Fruit fly (Drosophila melanogaster) whole organism, embryonic: Measurements from ENCODE around the gene Mtp.

Source experiments
- Bgb ChIP-seq: fragments of 200-800 bp; sonication (Bioruptor generic); IDR thresholded peaks from 2 replicates; pipeline ENCODE4 v1.3.6; 2022; ENCODE audit warnings: missing biosample characterization, missing genetic modification characterization; ENCODE audit not compliant: partially characterized antibody
- CG12299 ChIP-seq: fragments of 200-800 bp; sonication (Bioruptor generic); optimal IDR thresholded peaks from 2 replicates; lab custom pipeline; 2018; ENCODE audit warnings: missing biosample characterization, mild to moderate bottlenecking, missing genetic modification characterization
- CG14441 ChIP-seq: fragments of 200-800 bp; sonication (Bioruptor generic); IDR thresholded peaks from 2 replicates; pipeline ENCODE4 v1.3.6; 2022; ENCODE audit warnings: missing biosample characterization, missing genetic modification characterization
- CG1603 ChIP-seq: fragments of 200-800 bp; sonication (Bioruptor generic); optimal IDR thresholded peaks from 2 replicates; lab custom pipeline; 2019; ENCODE audit warnings: missing biosample characterization, mild to moderate bottlenecking, missing genetic modification characterization, moderate library complexity
- CG17802 ChIP-seq: fragments of 200-800 bp; sonication (Bioruptor generic); optimal IDR thresholded peaks from 2 replicates; lab custom pipeline; 2018; ENCODE audit warnings: missing biosample characterization, mild to moderate bottlenecking, missing genetic modification characterization, moderate library complexity
- CG17912 ChIP-seq: fragments of 200-800 bp; sonication (Bioruptor generic); optimal IDR thresholded peaks from 2 replicates; lab custom pipeline; 2018; ENCODE audit warnings: missing biosample characterization, mild to moderate bottlenecking, missing genetic modification characterization
- CG2116 ChIP-seq: fragments of 200-800 bp; sonication (Bioruptor generic); optimal IDR thresholded peaks from 3 replicates; lab custom pipeline; 2018; ENCODE audit warnings: missing biosample characterization, mild to moderate bottlenecking, missing genetic modification characterization
- CG30403 ChIP-seq: fragments of 200-800 bp; sonication (Bioruptor generic); optimal IDR thresholded peaks from 3 replicates; lab custom pipeline; 2016; ENCODE audit warnings: missing biosample characterization, missing genetic modification characterization
- CG30431 ChIP-seq: fragments of 200-800 bp; sonication (Bioruptor generic); optimal IDR thresholded peaks from 2 replicates; lab custom pipeline; 2017; ENCODE audit warnings: missing biosample characterization, missing genetic modification characterization
- CG32532 ChIP-seq: fragments of 200-800 bp; sonication (Bioruptor generic); IDR thresholded peaks from 2 replicates; pipeline ENCODE4 v1.3.6; 2022; ENCODE audit warnings: missing biosample characterization, missing genetic modification characterization
- CG33557 ChIP-seq: fragments of 200-800 bp; sonication (Bioruptor generic); optimal IDR thresholded peaks from 2 replicates; lab custom pipeline; 2019; ENCODE audit warnings: missing biosample characterization, mild to moderate bottlenecking, missing genetic modification characterization, moderate library complexity
- CG5245 ChIP-seq: fragments of 200-800 bp; sonication (Bioruptor generic); optimal IDR thresholded peaks from 3 replicates; lab custom pipeline; 2016; ENCODE audit warnings: missing biosample characterization, missing genetic modification characterization
- Dbx ChIP-seq: fragments of 200-800 bp; sonication (Bioruptor generic); IDR thresholded peaks from 3 replicates; pipeline ENCODE4 v1.3.6; 2022; ENCODE audit warnings: missing biosample characterization, missing genetic modification characterization
- Gsc ChIP-seq: fragments of 200-800 bp; sonication (Bioruptor generic); IDR thresholded peaks from 2 replicates; pipeline ENCODE4 v1.3.6; 2022; ENCODE audit warnings: missing biosample characterization, missing genetic modification characterization
- Med ChIP-seq: fragments of 200-800 bp; sonication (Bioruptor generic); peaks from one replicate; lab custom pipeline; 2016; ENCODE audit warnings: missing biosample characterization, missing genetic modification characterization, mild to moderate bottlenecking, inconsistent platforms, moderate library complexity
- Ptx1 ChIP-seq: fragments of 200-800 bp; sonication (Bioruptor generic); IDR thresholded peaks from 2 replicates; pipeline ENCODE4 v1.3.6; 2022; ENCODE audit warnings: missing biosample characterization, missing genetic modification characterization
- Rx ChIP-seq: fragments of 200-800 bp; sonication (Bioruptor generic); IDR thresholded peaks from 2 replicates; pipeline ENCODE4 v1.3.6; 2022; ENCODE audit warnings: missing biosample characterization, missing genetic modification characterization
- chinmo ChIP-seq: fragments of 200-800 bp; sonication (Bioruptor generic); IDR thresholded peaks from 4 replicates; pipeline ENCODE4 v1.3.6; 2022; ENCODE audit warnings: missing biosample characterization, missing genetic modification characterization; ENCODE audit not compliant: partially characterized antibody
- cwo ChIP-seq: fragments of 200-800 bp; sonication (Bioruptor generic); optimal IDR thresholded peaks from 3 replicates; lab custom pipeline; 2017; ENCODE audit warnings: missing biosample characterization, missing genetic modification characterization, mild to moderate bottlenecking, moderate library complexity, missing genetic modification reagents
- dm ChIP-seq: fragments of 200-800 bp; sonication (Bioruptor generic); optimal IDR thresholded peaks from 3 replicates; lab custom pipeline; 2016; ENCODE audit warnings: missing biosample characterization, missing genetic modification characterization
- fu2 ChIP-seq: fragments of 200-800 bp; sonication (Bioruptor generic); optimal IDR thresholded peaks from 2 replicates; lab custom pipeline; 2016; ENCODE audit warnings: missing biosample characterization, missing genetic modification characterization
- gro ChIP-seq: fragments of 200-800 bp; sonication (Bioruptor generic); optimal IDR thresholded peaks from 2 replicates; lab custom pipeline; 2016; ENCODE audit warnings: missing biosample characterization, missing genetic modification characterization
- otp ChIP-seq: fragments of 200-800 bp; sonication (Bioruptor generic); IDR thresholded peaks from 3 replicates; pipeline ENCODE4, ENCODE4 v1.3.6; 2022; ENCODE audit warnings: missing biosample characterization, missing genetic modification characterization
- pzg ChIP-seq: fragments of 200-800 bp; sonication (Bioruptor generic); optimal IDR thresholded peaks from 3 replicates; lab custom pipeline; 2018; ENCODE audit warnings: missing biosample characterization, mild to moderate bottlenecking, missing genetic modification characterization, moderate library complexity
- sd ChIP-seq: fragments of 200-800 bp; sonication (Bioruptor generic); optimal IDR thresholded peaks from 3 replicates; lab custom pipeline; 2018; ENCODE audit warnings: missing biosample characterization, mild to moderate bottlenecking, missing genetic modification characterization, moderate library complexity
- sisA ChIP-seq: fragments of 200-800 bp; sonication (Bioruptor generic); IDR thresholded peaks from 2 replicates; pipeline ENCODE4 v1.3.6; 2022; ENCODE audit warnings: missing biosample characterization, missing genetic modification characterization
- sna ChIP-seq: fragments of 200-800 bp; sonication (Bioruptor generic); IDR thresholded peaks from 2 replicates; pipeline ENCODE4 v1.3.6; 2022; ENCODE audit warnings: missing biosample characterization, missing genetic modification characterization; ENCODE audit not compliant: partially characterized antibody
- tna ChIP-seq: fragments of 200-800 bp; sonication (Bioruptor generic); IDR thresholded peaks from 2 replicates; pipeline ENCODE4 v1.3.6; 2022; ENCODE audit warnings: missing biosample characterization, missing genetic modification characterization; ENCODE audit not compliant: partially characterized antibody
- trh ChIP-seq: fragments of 200-800 bp; sonication (Bioruptor generic); optimal IDR thresholded peaks from 2 replicates; lab custom pipeline; 2016; ENCODE audit warnings: missing biosample characterization, missing genetic modification characterization

The Mtp gene

DNA sequence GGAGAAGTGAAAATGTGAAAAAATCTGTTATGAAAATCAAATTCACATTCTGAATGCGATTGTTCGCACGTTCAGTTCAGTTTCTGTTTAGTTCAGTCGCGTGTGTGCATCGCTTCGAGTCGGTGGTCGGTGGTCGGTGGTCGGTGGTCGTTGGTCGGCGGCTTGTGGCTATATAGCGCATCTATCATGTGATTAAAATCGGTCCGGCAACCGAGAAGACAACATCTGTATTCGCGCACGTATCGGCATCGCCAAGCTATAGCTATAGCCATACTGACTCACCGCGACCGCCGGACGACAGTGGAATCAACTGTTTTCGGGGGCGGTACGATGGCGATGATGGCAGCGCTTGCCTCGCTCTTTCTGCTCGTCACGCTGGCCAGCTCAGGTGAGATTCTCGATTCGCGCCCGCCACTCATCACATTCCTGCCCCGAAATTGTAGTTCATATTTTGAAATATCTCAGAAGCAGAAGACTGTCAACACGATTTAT lies 52.8 kb downstream of the Mtp start, which contains the start of gene CG14401 (continued):
- TF ChIP-seq Bgb (peak; percentile 26; the same call in 1 of the 2 replicates), Dbx (GFP tag; lab: Robert Waterston, UW) (0 out of 3 replicates have a peak, but pooled peaks have one; percentile 42), CG30403 (GFP tag; lab: Kevin White, UChicago) (no peak), Ptx1 (GFP tag; lab: Robert Waterston, UW) (no peak), sd (tag; lab: Kevin White, UChicago) (peak; percentile 64), CG30431 (GFP tag; lab: Kevin White, UChicago) (no peak), dm (GFP tag; lab: Kevin White, UChicago) (no peak), sisA (no peak), CG33557 (no peak), CG17802 (tag; lab: Kevin White, UChicago) (no peak), Med (peak; percentile 66), cwo (GFP tag; lab: Kevin White, UChicago) (peak; percentile 41), otp (GFP tag; lab: Robert Waterston, UW) (no peak), CG14441 (GFP tag; lab: Robert Waterston, UW) (0 out of 2 replicates have a peak, but pooled peaks have one; percentile 25), CG2116 (GFP tag; lab: Kevin White, UChicago) (no peak), Rx (no peak), CG12299 (tag; lab: Kevin White, UChicago) (no peak), tna (GFP tag; lab: Robert Waterston, UW) (no peak), sna (GFP tag; lab: Robert Waterston, UW) (no peak), CG17912 (GFP tag; lab: Kevin White, UChicago) (no peak), CG5245 (GFP tag; lab: Kevin White, UChicago) (no peak), fu2 (GFP tag; lab: Kevin White, UChicago) (no peak), CG32532 (GFP tag; lab: Robert Waterston, UW) (0 out of 2 replicates have a peak, but pooled peaks have one; percentile 14), gro (GFP tag; lab: Kevin White, UChicago) (no peak), trh (GFP tag; lab: Kevin White, UChicago) (no peak), CG1603 (tag; lab: Kevin White, UChicago) (no peak), Gsc (GFP tag; lab: Robert Waterston, UW) (no peak), chinmo (GFP tag; lab: Robert Waterston, UW) (0 out of 4 replicates have a peak, but pooled peaks have one; percentile 64), pzg (GFP tag; lab: Kevin White, UChicago) (no peak)
